Worm (Caenorhabditis elegans) whole organism, young adult: Measurements from ENCODE around the gene ZK177.11.

Experiments used
- F37B4.10 ChIP-seq: fragments of 200-800 bp; sonication (Bioruptor generic); IDR thresholded peaks from 2 replicates; pipeline ENCODE4 v1.3.6; 2022; ENCODE audit warnings: missing genetic modification characterization, missing compliant biosample characterization
- Y53G8AR.9 ChIP-seq: fragments of 200-800 bp; sonication (Bioruptor generic); conservative IDR thresholded peaks from 2 replicates; pipeline ENCODE4 v1.3.6; 2022; ENCODE audit warnings: missing genetic modification reagents, missing genetic modification characterization, missing compliant biosample characterization
- akir-1 ChIP-seq: fragments of 200-800 bp; sonication (Bioruptor generic); optimal IDR thresholded peaks from 2 replicates; lab custom pipeline; 2018; ENCODE audit warnings: mild to moderate bottlenecking, missing genetic modification characterization, moderate library complexity, missing compliant biosample characterization
- ama-1 ChIP-seq, 3 experiments: fragments of 150-350 bp in 1 of 3; sonication (generic microtip) in 2 of 3; optimal IDR thresholded peaks; 2 replicates each; lab custom pipeline; 2014 to 2018; ENCODE audit warnings: missing biosample characterization in 2 of 3, missing genetic modification characterization in 2 of 3, missing genetic modification reagents in 2 of 3
- ceh-27 ChIP-seq: fragments of 200-800 bp; sonication (Bioruptor generic); optimal IDR thresholded peaks from 2 replicates; lab custom pipeline; 2018; ENCODE audit warnings: mild to moderate bottlenecking, missing genetic modification characterization, moderate library complexity, missing compliant biosample characterization
- die-1 ChIP-seq: sonication (generic microtip); optimal IDR thresholded peaks from 2 replicates; lab custom pipeline; 2016; ENCODE audit warnings: missing genotype, mild to moderate bottlenecking, missing genetic modification characterization, missing compliant biosample characterization
- lir-1 ChIP-seq: fragments of 200-800 bp; sonication (Bioruptor generic); conservative IDR thresholded peaks from 2 replicates; pipeline ENCODE4 v1.3.6; 2022; ENCODE audit warnings: missing genetic modification reagents, missing genetic modification characterization, missing compliant biosample characterization
- nfya-1 ChIP-seq: sonication (generic microtip); optimal IDR thresholded peaks from 2 replicates; lab custom pipeline; 2017; ENCODE audit warnings: antibody characterized with exemption, missing compliant biosample characterization, missing genetic modification characterization, borderline replicate concordance; ENCODE audit not compliant: insufficient read depth
- nhr-90 ChIP-seq: sonication (generic microtip); optimal IDR thresholded peaks from 2 replicates; lab custom pipeline; 2016; ENCODE audit warnings: missing genotype, mild to moderate bottlenecking, missing genetic modification characterization, missing compliant biosample characterization
- pha-4 ChIP-seq: fragments of 150-350 bp; sonication (generic microtip); optimal IDR thresholded peaks from 2 replicates; lab custom pipeline; 2014; ENCODE audit warnings: missing biosample characterization, missing genetic modification reagents, missing genetic modification characterization
- sdz-38 ChIP-seq: sonication (generic microtip); optimal IDR thresholded peaks from 2 replicates; lab custom pipeline; 2016; ENCODE audit warnings: missing genotype, missing genetic modification characterization, missing compliant biosample characterization
- snpc-4 ChIP-seq, 5 experiments: fragments of 150-350 bp in 1 of 5; sonication (generic microtip) in 4 of 5; optimal IDR thresholded peaks; 2 replicates each; lab custom pipeline; 2014 to 2018; ENCODE audit warnings: missing genetic modification characterization in 5 of 5, missing biosample characterization in 3 of 5, antibody characterized with exemption in 2 of 5, mild to moderate bottlenecking in 2 of 5, missing compliant biosample characterization in 2 of 5, missing genotype in 2 of 5, moderate library complexity in 2 of 5, missing genetic modification reagents in 1 of 5
- tbp1 ChIP-seq: fragments of 200-800 bp; sonication (Bioruptor generic); optimal IDR thresholded peaks from 2 replicates; lab custom pipeline; 2018; ENCODE audit warnings: mild to moderate bottlenecking, missing genetic modification characterization, missing compliant biosample characterization
- unc-130 ChIP-seq: sonication (generic microtip); optimal IDR thresholded peaks from 2 replicates; lab custom pipeline; 2016; ENCODE audit warnings: missing genetic modification reagents, missing genetic modification characterization, missing compliant biosample characterization

ce11 chrII:5554317-5554716 lies 31.6 kb downstream of the ZK177.11 start, which contains the start of gene ins-12:
- TF ChIP-seq ama-1 (optimal IDR thresholded peaks at IDR 0.05; lab: Kevin White, UChicago) (no peak), ama-1 (GFP tag; optimal IDR thresholded peaks at IDR 0.05; lab: Kevin White, UChicago) (no peak), nfya-1 (tag; lab: Kevin White, UChicago) (no peak), pha-4 (tag; lab: Kevin White, UChicago) (no peak), F37B4.10 (GFP tag; lab: Robert Waterston, UW) (no peak), die-1 (tag; lab: Kevin White, UChicago) (no peak), ceh-27 (GFP tag; lab: Kevin White, UChicago) (no peak), lir-1 (GFP tag; lab: Robert Waterston, UW) (no peak), nhr-90 (tag; lab: Kevin White, UChicago) (no peak), tbp1 (GFP tag; lab: Kevin White, UChicago) (no peak), unc-130 (no peak), akir-1 (GFP tag; lab: Kevin White, UChicago) (no peak), snpc-4 (GFP tag; optimal IDR thresholded peaks at IDR 0.05; lab: Kevin White, UChicago) (no peak), snpc-4 (tag; optimal IDR thresholded peaks at IDR 0.05; lab: Kevin White, UChicago) (no peak), sdz-38 (tag; lab: Kevin White, UChicago) (no peak), Y53G8AR.9 (GFP tag; lab: Robert Waterston, UW) (no peak)
